Fruit fly (Drosophila melanogaster): Measurements from ENCODE around the gene CG9915.

CG9915 gene

DNA sequence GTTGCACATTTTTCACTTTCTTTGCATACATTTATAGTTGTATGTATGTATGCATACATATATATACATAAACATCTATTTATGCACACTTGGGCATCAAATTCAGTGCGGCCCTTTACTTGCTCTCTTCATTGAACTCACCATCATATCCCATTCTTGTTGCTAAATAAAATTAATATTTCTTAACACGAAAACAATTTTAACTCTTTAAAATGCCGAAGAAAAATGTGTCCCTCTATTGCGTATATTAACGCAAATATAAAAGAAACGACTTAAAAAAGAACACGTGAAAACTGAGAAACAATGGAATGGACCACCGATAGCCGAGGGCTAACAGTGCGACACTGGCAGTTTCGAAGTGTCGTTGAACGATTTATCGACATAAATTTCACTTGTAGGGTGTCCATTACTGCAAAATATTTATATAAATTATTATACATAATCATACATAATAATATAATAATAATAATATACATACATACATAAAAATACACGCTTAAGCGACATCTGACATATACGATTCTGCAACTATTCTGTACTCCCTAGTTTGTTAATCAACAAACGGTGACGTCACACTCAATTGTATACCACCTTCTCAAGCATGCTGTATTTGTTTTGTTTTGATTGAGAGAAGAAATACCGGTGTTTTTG, 45.9 kb upstream of the CG9915 start, which contains the start of the genes U2af50 and PIG-Q (continued):
- TF ChIP-seq da (GFP tag; optimal IDR thresholded peaks at IDR 0.05), result no peak
- peak in 1 of 3 experiments; percentile 44 for TF ChIP-seq Stat92E (GFP tag; optimal IDR thresholded peaks at IDR 0.05)
- TF ChIP-seq fu2 (GFP tag; optimal IDR thresholded peaks at IDR 0.05), result peak; percentile 52
- no peak for TF ChIP-seq gfzf (GFP tag; optimal IDR thresholded peaks at IDR 0.05)
- TF ChIP-seq CG7357 (GFP tag; IDR thresholded peaks at IDR 0.05), result peak; percentile 85
- peak; percentile 45 for TF ChIP-seq Dad (GFP tag; optimal IDR thresholded peaks at IDR 0.05)
- peak; percentile 96 for TF ChIP-seq CG12391 (tag; optimal IDR thresholded peaks at IDR 0.05)
- TF ChIP-seq Hr3 (GFP tag; optimal IDR thresholded peaks at IDR 0.05), result peak; percentile 94
- no peak for TF ChIP-seq sc (optimal IDR thresholded peaks at IDR 0.05)
- TF ChIP-seq sc (GFP tag; optimal IDR thresholded peaks at IDR 0.05), result peak; percentile 88
- no peak; the same call in 2 of the 3 replicates for TF ChIP-seq Optix (GFP tag; IDR thresholded peaks at IDR 0.05)
- no peak for TF ChIP-seq NC2α (GFP tag; optimal IDR thresholded peaks at IDR 0.05)
- TF ChIP-seq dmrt11E (tag; optimal IDR thresholded peaks at IDR 0.05), result peak; percentile 95

- TF ChIP-seq CG7357 (GFP tag; IDR thresholded peaks at IDR 0.05), result peak; percentile 92
- TF ChIP-seq CG11723 (GFP tag; optimal IDR thresholded peaks at IDR 0.05), result no peak
- no peak for TF ChIP-seq danr (GFP tag; IDR thresholded peaks at IDR 0.05)
- TF ChIP-seq CG14965 (GFP tag; optimal IDR thresholded peaks at IDR 0.05; ENCODE audit: borderline replicate concordance), result no peak
- TF ChIP-seq CG11093 (GFP tag; IDR thresholded peaks at IDR 0.05), result no peak
- TF ChIP-seq fd3F (GFP tag; optimal IDR thresholded peaks at IDR 0.05), result no peak
- TF ChIP-seq Bteb2 (GFP tag; optimal IDR thresholded peaks at IDR 0.05), result no peak
- TF ChIP-seq CG4282 (GFP tag; optimal IDR thresholded peaks at IDR 0.05), result no peak
- TF ChIP-seq fd102C (GFP tag; optimal IDR thresholded peaks at IDR 0.05), result no peak
- no peak for TF ChIP-seq zfh1 (GFP tag; IDR thresholded peaks at IDR 0.05)
- no peak for TF ChIP-seq scrt (GFP tag; optimal IDR thresholded peaks at IDR 0.05)
- TF ChIP-seq nau (GFP tag; optimal IDR thresholded peaks at IDR 0.05), result no peak
- no peak for TF ChIP-seq Rx (GFP tag; IDR thresholded peaks at IDR 0.05)
- no peak for TF ChIP-seq CG3995 (GFP tag; optimal IDR thresholded peaks at IDR 0.05)
- no peak for TF ChIP-seq NK7.1 (GFP tag; optimal IDR thresholded peaks at IDR 0.05)
- 0 out of 4 replicates have a peak, but pooled peaks have one; percentile 47 for TF ChIP-seq chinmo (GFP tag; IDR thresholded peaks at IDR 0.05; ENCODE audit: partially characterized antibody)
- TF ChIP-seq pzg (GFP tag; optimal IDR thresholded peaks at IDR 0.05), result peak; percentile 56
- no peak for TF ChIP-seq TFAM (GFP tag; optimal IDR thresholded peaks at IDR 0.05)
- peak; percentile 28 for TF ChIP-seq CG2120 (GFP tag; optimal IDR thresholded peaks at IDR 0.05)
- TF ChIP-seq zen (tag; optimal IDR thresholded peaks at IDR 0.05), result no peak
- TF ChIP-seq kni (GFP tag; optimal IDR thresholded peaks at IDR 0.05), result no peak
- TF ChIP-seq CG1529 (GFP tag; optimal IDR thresholded peaks at IDR 0.05), result no peak
- TF ChIP-seq CG17385 (GFP tag; optimal IDR thresholded peaks at IDR 0.05), result no peak
- TF ChIP-seq tna (GFP tag; IDR thresholded peaks at IDR 0.05; ENCODE audit: partially characterized antibody), result no peak
- no peak for TF ChIP-seq CG8089 (GFP tag; optimal IDR thresholded peaks at IDR 0.05)
- TF ChIP-seq CG11247 (GFP tag; IDR thresholded peaks at IDR 0.05), result no peak
- no peak for TF ChIP-seq psq (GFP tag; optimal IDR thresholded peaks at IDR 0.05)
- no peak for TF ChIP-seq CG15479 (GFP tag; optimal IDR thresholded peaks at IDR 0.05)
- no peak for TF ChIP-seq cas (GFP tag; IDR thresholded peaks at IDR 0.05)
- no peak for TF ChIP-seq fd64A (GFP tag; optimal IDR thresholded peaks at IDR 0.05)
- TF ChIP-seq CG6272 (GFP tag; IDR thresholded peaks at IDR 0.05), result no peak
- no peak for TF ChIP-seq kah (GFP tag; optimal IDR thresholded peaks at IDR 0.05)
- TF ChIP-seq pho (GFP tag; optimal IDR thresholded peaks at IDR 0.05), result no peak
- TF ChIP-seq Doc3 (GFP tag; IDR thresholded peaks at IDR 0.05; ENCODE audit: partially characterized antibody), result no peak
- no peak for TF ChIP-seq z (GFP tag; IDR thresholded peaks at IDR 0.05)
- no peak for TF ChIP-seq CG11695 (GFP tag; IDR thresholded peaks at IDR 0.05)
- no peak for TF ChIP-seq ara (GFP tag; IDR thresholded peaks at IDR 0.05)
- no peak for TF ChIP-seq dmrt11E (tag; optimal IDR thresholded peaks at IDR 0.05)
Measured at dm6 chrX:16350062-16350461, 37.1 kb upstream of the CG9915 start, which contains the start of gene sl. TSS of gene sl (plus strand) at chrX:16350315.

All from whole organism, embryonic.